Worm (Caenorhabditis elegans): Measurements from ENCODE around the gene nhr-180.

The nhr-180 gene

DNA sequence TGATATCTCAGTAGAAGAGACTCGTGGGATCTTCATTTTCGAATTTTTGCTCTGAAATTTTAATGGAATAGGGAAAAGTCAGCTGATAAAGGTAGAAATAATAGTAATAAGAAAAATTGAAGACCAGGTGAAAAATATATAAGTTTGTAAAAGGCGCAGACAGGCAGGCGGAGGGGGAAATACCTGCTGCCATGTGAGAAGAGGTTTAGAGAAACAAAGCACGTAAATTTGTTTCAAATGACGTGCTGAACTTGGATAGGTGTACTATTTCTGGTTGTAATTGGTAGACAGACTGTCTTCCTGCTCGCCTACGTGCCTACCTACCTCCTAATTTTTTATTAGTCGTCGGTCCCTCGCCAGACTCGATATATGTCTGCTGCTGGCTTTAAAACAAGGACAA is at the start of gene nhr-180:
Gene nhr-180, minus strand, starts transcription at position 52 of the 400 bp plus-strand sequence.
- no peak for TF ChIP-seq ztf-11 (tag; optimal IDR thresholded peaks at IDR 0.05)
- no peak for TF ChIP-seq dpl-1 (GFP tag; optimal IDR thresholded peaks at IDR 0.05)
- no peak for TF ChIP-seq cey-2 (tag; optimal IDR thresholded peaks at IDR 0.05; ENCODE audit: borderline replicate concordance, insufficient read depth)
- TF ChIP-seq Y75B8A.6 (GFP tag; IDR thresholded peaks at IDR 0.05): no peak
- TF ChIP-seq arid-1 (GFP tag; conservative IDR thresholded peaks at IDR 0.05): no peak
- TF ChIP-seq zip-2 (tag; optimal IDR thresholded peaks at IDR 0.05): no peak
- no peak for TF ChIP-seq egl-27 (tag; optimal IDR thresholded peaks at IDR 0.05)
- TF ChIP-seq hlh-11 (tag; optimal IDR thresholded peaks at IDR 0.05): no peak
- TF ChIP-seq mdl-1 (tag; optimal IDR thresholded peaks at IDR 0.05): peak; percentile 37 to 74
- peak; percentile 58 for TF ChIP-seq duxl-1 (tag; optimal IDR thresholded peaks at IDR 0.05; ENCODE audit: poor library complexity)
- TF ChIP-seq nhr-11 (tag; optimal IDR thresholded peaks at IDR 0.05): no peak
- peak; percentile 13 for TF ChIP-seq aha-1 (tag)
- no peak for TF ChIP-seq lin-39 (tag; optimal IDR thresholded peaks at IDR 0.05)
- no peak for TF ChIP-seq ZK337.2 (GFP tag; IDR thresholded peaks at IDR 0.05)
- TF ChIP-seq snpc-1.2 (GFP tag; IDR thresholded peaks at IDR 0.05): no peak
- TF ChIP-seq snpc-4 (tag; optimal IDR thresholded peaks at IDR 0.05): no peak
- no peak for TF ChIP-seq set-16 (GFP tag; IDR thresholded peaks at IDR 0.05)
- TF ChIP-seq zfp-2 (tag; optimal IDR thresholded peaks at IDR 0.05): no peak
- no peak for TF ChIP-seq nhr-102 (tag; optimal IDR thresholded peaks at IDR 0.05)
- TF ChIP-seq fos-1 (tag; optimal IDR thresholded peaks at IDR 0.05): no peak
- no peak for TF ChIP-seq zag-1 (tag; optimal IDR thresholded peaks at IDR 0.05)
- no peak for TF ChIP-seq dmd-8 (GFP tag; IDR thresholded peaks at IDR 0.05)
- peak; percentile 69 for TF ChIP-seq hlh-30 (tag; optimal IDR thresholded peaks at IDR 0.05; ENCODE audit: insufficient read depth)
- TF ChIP-seq vab-7 (GFP tag; IDR thresholded peaks at IDR 0.05): no peak
- TF ChIP-seq mes-2 (tag; optimal IDR thresholded peaks at IDR 0.05; ENCODE audit: poor library complexity, severe bottlenecking): no peak
- TF ChIP-seq daf-8 (GFP tag; IDR thresholded peaks at IDR 0.05): no peak
- peak; percentile 61; the same call in 1 of the 2 replicates for TF ChIP-seq dmd-6 (GFP tag; IDR thresholded peaks at IDR 0.05)
- TF ChIP-seq F37D6.2 (tag; optimal IDR thresholded peaks at IDR 0.05): no peak
- TF ChIP-seq ctbp-1 (GFP tag; IDR thresholded peaks at IDR 0.05): no peak
- TF ChIP-seq ceh-44 (GFP tag; IDR thresholded peaks at IDR 0.05): no peak
- TF ChIP-seq skn-1 (tag; optimal IDR thresholded peaks at IDR 0.05): no peak
- TF ChIP-seq lsy-2 (tag; optimal IDR thresholded peaks at IDR 0.05): no peak
- peak; percentile 33 for TF ChIP-seq mxl-3 (GFP tag; optimal IDR thresholded peaks at IDR 0.05)
- no peak for TF ChIP-seq nhr-237 (tag; optimal IDR thresholded peaks at IDR 0.05)
- TF ChIP-seq nhr-10 (tag; optimal IDR thresholded peaks at IDR 0.05): no peak
- TF ChIP-seq nhr-48 (tag; optimal IDR thresholded peaks at IDR 0.05): no peak
- TF ChIP-seq hmg-1.1 (GFP tag; IDR thresholded peaks at IDR 0.05): 0 out of 2 replicates have a peak, but pooled peaks have one; percentile 12
- no peak for TF ChIP-seq spr-1 (tag; optimal IDR thresholded peaks at IDR 0.05)
- no peak for TF ChIP-seq ztf-7 (tag; optimal IDR thresholded peaks at IDR 0.05)
- peak; percentile 39 for TF ChIP-seq nhr-28 (tag; optimal IDR thresholded peaks at IDR 0.05)
- no peak for TF ChIP-seq ceh-32 (tag; optimal IDR thresholded peaks at IDR 0.05; ENCODE audit: poor library complexity)
- no peak for TF ChIP-seq R02D3.7 (tag; optimal IDR thresholded peaks at IDR 0.05)
- TF ChIP-seq nhr-41 (GFP tag; IDR thresholded peaks at IDR 0.05): no peak
- TF ChIP-seq pqm-1 (tag; optimal IDR thresholded peaks at IDR 0.05): no peak
- TF ChIP-seq lin-1 (GFP tag; IDR thresholded peaks at IDR 0.05): no peak
- TF ChIP-seq daf-12 (tag; optimal IDR thresholded peaks at IDR 0.05): no peak
- TF ChIP-seq php-3 (GFP tag; IDR thresholded peaks at IDR 0.05): no peak
- no peak for TF ChIP-seq dmd-9 (GFP tag; IDR thresholded peaks at IDR 0.05)
- TF ChIP-seq nhr-77 (tag; optimal IDR thresholded peaks at IDR 0.05): peak; percentile 6
- TF ChIP-seq daf-19 (GFP tag; conservative IDR thresholded peaks at IDR 0.05): no peak
- no peak for TF ChIP-seq F26F4.8 (GFP tag; conservative IDR thresholded peaks at IDR 0.05)
